Fruit fly (Drosophila melanogaster) whole organism, embryonic: ENCODE data around the gene CG3071.

Experiments
- Aef1 ChIP-seq: fragments of 200-800 bp; sonication (Bioruptor generic); IDR thresholded peaks from 3 replicates; pipeline ENCODE4 v1.3.6; 2022; ENCODE audit warnings: missing biosample characterization, missing genetic modification characterization
- Atf-2 ChIP-seq: fragments of 200-800 bp; sonication (Bioruptor generic); optimal IDR thresholded peaks from 2 replicates; lab custom pipeline; 2016; ENCODE audit warnings: missing biosample characterization, missing genetic modification characterization
- Atf3 ChIP-seq: fragments of 200-800 bp; sonication (Bioruptor generic); optimal IDR thresholded peaks from 3 replicates; lab custom pipeline; 2016; ENCODE audit warnings: missing biosample characterization, missing genetic modification characterization
- Awh ChIP-seq: fragments of 200-800 bp; sonication (Bioruptor generic); IDR thresholded peaks from 2 replicates; pipeline ENCODE4, ENCODE4 v1.3.6; 2022; ENCODE audit warnings: missing biosample characterization, missing genetic modification characterization
- Blimp-1 ChIP-seq: fragments of 200-800 bp; sonication (Bioruptor generic); optimal IDR thresholded peaks from 3 replicates; lab custom pipeline; 2018; ENCODE audit warnings: missing biosample characterization, missing genetic modification characterization, mild to moderate bottlenecking, moderate library complexity, missing genetic modification reagents
- CG10274 ChIP-seq: fragments of 200-800 bp; sonication (Bioruptor generic); optimal IDR thresholded peaks from 3 replicates; lab custom pipeline; 2017; ENCODE audit warnings: missing biosample characterization, mild to moderate bottlenecking, missing genetic modification characterization
- CG11085 ChIP-seq: fragments of 200-800 bp; sonication (Bioruptor generic); IDR thresholded peaks from 2 replicates; pipeline ENCODE4 v1.3.6; 2022; ENCODE audit warnings: missing biosample characterization, missing genetic modification characterization
- CG12104 ChIP-seq: fragments of 200-800 bp; sonication (Bioruptor generic); optimal IDR thresholded peaks from 3 replicates; lab custom pipeline; 2016; ENCODE audit warnings: missing biosample characterization, missing genetic modification characterization
- CG12769 ChIP-seq: fragments of 200-800 bp; sonication (Bioruptor generic); optimal IDR thresholded peaks from 2 replicates; lab custom pipeline; 2019; ENCODE audit warnings: missing biosample characterization, mild to moderate bottlenecking, missing genetic modification characterization, moderate library complexity
- CG13424 ChIP-seq: fragments of 200-800 bp; sonication (Bioruptor generic); optimal IDR thresholded peaks from 2 replicates; lab custom pipeline; 2019; ENCODE audit warnings: missing biosample characterization, mild to moderate bottlenecking, missing genetic modification characterization, moderate library complexity
- CG13624 ChIP-seq: fragments of 200-800 bp; sonication (Bioruptor generic); optimal IDR thresholded peaks from 2 replicates; lab custom pipeline; 2016; ENCODE audit warnings: missing biosample characterization, missing genetic modification characterization
- CG16815 ChIP-seq: fragments of 200-800 bp; sonication (Bioruptor generic); optimal IDR thresholded peaks from 3 replicates; lab custom pipeline; 2017; ENCODE audit warnings: missing biosample characterization, mild to moderate bottlenecking, missing genetic modification characterization
- CG16863 ChIP-seq: fragments of 200-800 bp; sonication (Bioruptor generic); optimal IDR thresholded peaks from 3 replicates; lab custom pipeline; 2016; ENCODE audit warnings: missing biosample characterization, missing genetic modification characterization
- CG31365 ChIP-seq: fragments of 200-800 bp; sonication (Bioruptor generic); optimal IDR thresholded peaks from 2 replicates; lab custom pipeline; 2018; ENCODE audit warnings: missing biosample characterization, mild to moderate bottlenecking, missing genetic modification characterization
- CG3163 ChIP-seq: fragments of 200-800 bp; sonication (Bioruptor generic); optimal IDR thresholded peaks from 3 replicates; lab custom pipeline; 2016; ENCODE audit warnings: missing biosample characterization, missing genetic modification characterization
- CG3407 ChIP-seq: fragments of 200-800 bp; sonication (Bioruptor generic); optimal IDR thresholded peaks from 2 replicates; lab custom pipeline; 2018; ENCODE audit warnings: missing biosample characterization, mild to moderate bottlenecking, missing genetic modification characterization
- CG43689 ChIP-seq: fragments of 200-800 bp; sonication (Bioruptor generic); IDR thresholded peaks from 2 replicates; pipeline ENCODE4 v1.3.6; 2022; ENCODE audit warnings: missing biosample characterization, missing genetic modification characterization
- CG4707 ChIP-seq: fragments of 200-800 bp; sonication (Bioruptor generic); optimal IDR thresholded peaks from 2 replicates; lab custom pipeline; 2018; ENCODE audit warnings: missing biosample characterization, mild to moderate bottlenecking, missing genetic modification characterization, moderate library complexity
- CG4730 ChIP-seq: fragments of 200-800 bp; sonication (Bioruptor generic); IDR thresholded peaks from 2 replicates; pipeline ENCODE4 v1.3.6; 2022; ENCODE audit warnings: missing biosample characterization, missing genetic modification characterization
- CG4820 ChIP-seq: fragments of 200-800 bp; sonication (Bioruptor generic); optimal IDR thresholded peaks from 3 replicates; lab custom pipeline; 2016; ENCODE audit warnings: missing biosample characterization, missing genetic modification characterization
- CG6689 ChIP-seq: fragments of 200-800 bp; sonication (Bioruptor generic); IDR thresholded peaks from 2 replicates; pipeline ENCODE4 v1.3.6; 2022; ENCODE audit warnings: missing biosample characterization, missing genetic modification characterization
- CG7271 ChIP-seq: fragments of 200-800 bp; sonication (Bioruptor generic); optimal IDR thresholded peaks from 2 replicates; lab custom pipeline; 2018; ENCODE audit warnings: missing biosample characterization, mild to moderate bottlenecking, missing genetic modification characterization, moderate library complexity
- CG7556 ChIP-seq: fragments of 200-800 bp; sonication (Bioruptor generic); optimal IDR thresholded peaks from 2 replicates; lab custom pipeline; 2017; ENCODE audit warnings: missing biosample characterization, mild to moderate bottlenecking, missing genetic modification characterization
- CG7928 ChIP-seq: fragments of 200-800 bp; sonication (Bioruptor generic); optimal IDR thresholded peaks from 2 replicates; lab custom pipeline; 2017; ENCODE audit warnings: missing biosample characterization, mild to moderate bottlenecking, missing genetic modification characterization
- CG8765 ChIP-seq: fragments of 200-800 bp; sonication (Bioruptor generic); IDR thresholded peaks from 2 replicates; pipeline ENCODE4 v1.3.6; 2022; ENCODE audit warnings: missing biosample characterization, missing genetic modification characterization
- CG9215 ChIP-seq: fragments of 200-800 bp; sonication (Bioruptor generic); IDR thresholded peaks from 2 replicates; pipeline ENCODE4 v1.3.6; 2022; ENCODE audit warnings: missing biosample characterization, missing genetic modification characterization
- Fer1 ChIP-seq: fragments of 200-800 bp; sonication (Bioruptor generic); optimal IDR thresholded peaks from 2 replicates; lab custom pipeline; 2017; ENCODE audit warnings: missing biosample characterization, mild to moderate bottlenecking, missing genetic modification characterization
- HLH54F ChIP-seq: fragments of 200-800 bp; sonication (Bioruptor generic); optimal IDR thresholded peaks from 3 replicates; lab custom pipeline; 2016; ENCODE audit warnings: missing biosample characterization, missing genetic modification characterization
- HmgZ ChIP-seq: fragments of 200-800 bp; sonication (Bioruptor generic); optimal IDR thresholded peaks from 2 replicates; lab custom pipeline; 2018; ENCODE audit warnings: missing biosample characterization, mild to moderate bottlenecking, missing genetic modification characterization
- Meics ChIP-seq: fragments of 200-800 bp; sonication (Bioruptor generic); optimal IDR thresholded peaks from 2 replicates; lab custom pipeline; 2017; ENCODE audit warnings: missing biosample characterization, mild to moderate bottlenecking, missing genetic modification characterization
- Oaz ChIP-seq: fragments of 200-800 bp; sonication (Bioruptor generic); IDR thresholded peaks from 2 replicates; pipeline ENCODE4 v1.3.6; 2022; ENCODE audit warnings: missing biosample characterization, missing genetic modification characterization
- Sox100B ChIP-seq: fragments of 200-800 bp; sonication (Bioruptor generic); optimal IDR thresholded peaks from 3 replicates; lab custom pipeline; 2018; ENCODE audit warnings: missing biosample characterization, mild to moderate bottlenecking, missing genetic modification characterization
- YL-1 ChIP-seq: fragments of 200-800 bp; sonication (Bioruptor generic); optimal IDR thresholded peaks from 3 replicates; lab custom pipeline; 2017; ENCODE audit warnings: missing biosample characterization, mild to moderate bottlenecking, missing genetic modification characterization
- chn ChIP-seq: fragments of 200-800 bp; sonication (Bioruptor generic); optimal IDR thresholded peaks from 2 replicates; lab custom pipeline; 2016; ENCODE audit warnings: missing biosample characterization, missing genetic modification characterization
- esg ChIP-seq: fragments of 200-800 bp; sonication (Bioruptor generic); conservative IDR thresholded peaks from 2 replicates; pipeline ENCODE4 v1.3.6; 2022; ENCODE audit warnings: missing biosample characterization, missing genetic modification characterization
- gcm2 ChIP-seq: fragments of 200-800 bp; sonication (Bioruptor generic); optimal IDR thresholded peaks from 2 replicates; lab custom pipeline; 2016; ENCODE audit warnings: missing biosample characterization, missing genetic modification characterization
- grn ChIP-seq: fragments of 200-800 bp; sonication (Bioruptor generic); optimal IDR thresholded peaks from 3 replicates; lab custom pipeline; 2017; ENCODE audit warnings: missing biosample characterization, missing genetic modification characterization
- jigr1 ChIP-seq: fragments of 200-800 bp; sonication (Bioruptor generic); IDR thresholded peaks from 3 replicates; pipeline ENCODE4 v1.3.6; 2022; ENCODE audit warnings: missing biosample characterization, missing genetic modification characterization
- kah ChIP-seq: fragments of 200-800 bp; sonication (Bioruptor generic); optimal IDR thresholded peaks from 2 replicates; lab custom pipeline; 2018; ENCODE audit warnings: missing biosample characterization, mild to moderate bottlenecking, missing genetic modification characterization
- lmd ChIP-seq: fragments of 200-800 bp; sonication (Bioruptor generic); IDR thresholded peaks from 2 replicates; pipeline ENCODE4 v1.3.6; 2022; ENCODE audit warnings: missing biosample characterization, missing genetic modification characterization
- mld ChIP-seq: fragments of 200-800 bp; sonication (Bioruptor generic); IDR thresholded peaks from 3 replicates; pipeline ENCODE4 v1.3.6; 2022; ENCODE audit warnings: missing biosample characterization, missing genetic modification characterization; ENCODE audit not compliant: partially characterized antibody
- nau ChIP-seq: fragments of 200-800 bp; sonication (Bioruptor generic); optimal IDR thresholded peaks from 3 replicates; lab custom pipeline; 2017; ENCODE audit warnings: missing biosample characterization, mild to moderate bottlenecking, missing genetic modification characterization, missing genetic modification reagents
- otp ChIP-seq: fragments of 200-800 bp; sonication (Bioruptor generic); IDR thresholded peaks from 3 replicates; pipeline ENCODE4, ENCODE4 v1.3.6; 2022; ENCODE audit warnings: missing biosample characterization, missing genetic modification characterization
- scrt ChIP-seq: fragments of 200-800 bp; sonication (Bioruptor generic); optimal IDR thresholded peaks from 2 replicates; lab custom pipeline; 2018; ENCODE audit warnings: missing biosample characterization, mild to moderate bottlenecking, missing genetic modification characterization, moderate library complexity
- sd ChIP-seq: fragments of 200-800 bp; sonication (Bioruptor generic); optimal IDR thresholded peaks from 3 replicates; lab custom pipeline; 2018; ENCODE audit warnings: missing biosample characterization, mild to moderate bottlenecking, missing genetic modification characterization, moderate library complexity
- shn ChIP-seq: fragments of 200-800 bp; sonication (Bioruptor generic); optimal IDR thresholded peaks from 3 replicates; lab custom pipeline; 2016; ENCODE audit warnings: missing biosample characterization, missing genetic modification characterization
- slbo ChIP-seq: fragments of 200-800 bp; sonication (Bioruptor generic); IDR thresholded peaks from 2 replicates; pipeline ENCODE4 v1.3.6; 2022; ENCODE audit warnings: missing biosample characterization, missing genetic modification characterization
- ssp ChIP-seq: fragments of 200-800 bp; sonication (Bioruptor generic); IDR thresholded peaks from 2 replicates; pipeline ENCODE4 v1.3.6; 2022; ENCODE audit warnings: missing biosample characterization, missing genetic modification characterization
- ttk ChIP-seq: fragments of 200-800 bp; sonication (Bioruptor generic); IDR thresholded peaks from 2 replicates; pipeline ENCODE4 v2.1.2; 2022; ENCODE audit warnings: missing biosample characterization, missing genetic modification characterization
- tup ChIP-seq: fragments of 200-800 bp; sonication (Bioruptor generic); optimal IDR thresholded peaks from 2 replicates; lab custom pipeline; 2016; ENCODE audit warnings: missing biosample characterization, mild to moderate bottlenecking, missing genetic modification characterization, moderate library complexity
- zen2 ChIP-seq: fragments of 200-800 bp; sonication (Bioruptor generic); IDR thresholded peaks from 3 replicates; pipeline ENCODE4 v1.3.6; 2022; ENCODE audit warnings: missing biosample characterization, missing genetic modification characterization; ENCODE audit not compliant: partially characterized antibody
- zf30C ChIP-seq: fragments of 200-800 bp; sonication (Bioruptor generic); optimal IDR thresholded peaks from 3 replicates; lab custom pipeline; 2018; ENCODE audit warnings: missing biosample characterization, mild to moderate bottlenecking, missing genetic modification characterization

CG3071 gene

dm6 chrX:2301069-2301508 is 38.5 kb downstream of the CG3071 start (continued):
- TF ChIP-seq CG4820 (GFP tag; lab: Kevin White, UChicago) (peak; percentile 39), Atf-2 (GFP tag; lab: Kevin White, UChicago) (no peak), CG13424 (tag; lab: Kevin White, UChicago) (peak; percentile 35), CG4707 (GFP tag; lab: Kevin White, UChicago) (no peak), CG16863 (GFP tag; lab: Kevin White, UChicago) (no peak), sd (tag; lab: Kevin White, UChicago) (peak; percentile 25), jigr1 (no peak), CG12769 (tag; lab: Kevin White, UChicago) (peak; percentile 80), CG43689 (no peak), esg (GFP tag; lab: Robert Waterston, UW) (no peak), ssp (GFP tag; lab: Robert Waterston, UW) (no peak), CG6689 (GFP tag; lab: Robert Waterston, UW) (no peak), otp (GFP tag; lab: Robert Waterston, UW) (peak; percentile 9; the same call in 1 of the 3 replicates), CG7928 (peak; percentile 15), chn (no peak), HmgZ (tag; lab: Kevin White, UChicago) (peak; percentile 54), CG13624 (GFP tag; lab: Kevin White, UChicago) (no peak), Sox100B (GFP tag; lab: Kevin White, UChicago) (peak; percentile 17), YL-1 (GFP tag; lab: Kevin White, UChicago) (no peak), CG7271 (tag; lab: Kevin White, UChicago) (no peak), scrt (peak; percentile 45), Awh (GFP tag; lab: Robert Waterston, UW) (no peak), kah (GFP tag; lab: Kevin White, UChicago) (no peak), CG9215 (peak; percentile 62), Aef1 (GFP tag; lab: Robert Waterston, UW) (peak; percentile 48; the same call in 2 of the 3 replicates), CG16815 (GFP tag; lab: Kevin White, UChicago) (peak; percentile 46), Blimp-1 (GFP tag; lab: Kevin White, UChicago) (no peak), CG7556 (GFP tag; lab: Kevin White, UChicago) (no peak), CG3407 (GFP tag; lab: Kevin White, UChicago) (no peak), tup (no peak), gcm2 (GFP tag; lab: Kevin White, UChicago) (no peak), Atf3 (GFP tag; lab: Kevin White, UChicago) (no peak), nau (GFP tag; lab: Kevin White, UChicago) (no peak), zen2 (no peak), CG31365 (tag; lab: Kevin White, UChicago) (peak; percentile 3), mld (GFP tag; lab: Robert Waterston, UW) (no peak), CG10274 (GFP tag; lab: Kevin White, UChicago) (peak; percentile 5), grn (GFP tag; lab: Kevin White, UChicago) (no peak), Meics (peak; percentile 63), Oaz (GFP tag; lab: Robert Waterston, UW) (no peak), shn (GFP tag; lab: Kevin White, UChicago) (no peak), ttk (GFP tag; lab: Robert Waterston, UW) (0 out of 2 replicates have a peak, but pooled peaks have one; percentile 7), slbo (peak; percentile 69), lmd (GFP tag; lab: Robert Waterston, UW) (peak; percentile 64; the same call in 1 of the 2 replicates), Fer1 (GFP tag; lab: Kevin White, UChicago) (peak; percentile 71), zf30C (GFP tag; lab: Kevin White, UChicago) (peak; percentile 31), CG4730 (peak; percentile 47), CG3163 (GFP tag; lab: Kevin White, UChicago) (peak; percentile 83), CG8765 (GFP tag; lab: Robert Waterston, UW) (no peak), HLH54F (no peak), CG11085 (GFP tag; lab: Robert Waterston, UW) (peak; percentile 18; the same call in 1 of the 2 replicates), CG12104 (GFP tag; lab: Kevin White, UChicago) (no peak)
